Worm (Caenorhabditis elegans) whole organism, L2 larva: Measurements from ENCODE around the gene Y6E2A.1.

Experiments used
- R02D3.7 ChIP-seq: fragments of 150-350 bp; optimal IDR thresholded peaks from 2 replicates; lab custom pipeline; 2014; ENCODE audit warnings: missing biosample characterization, missing genetic modification characterization
- Y55F3AM.14 ChIP-seq: fragments of 200-800 bp; sonication (Bioruptor generic); optimal IDR thresholded peaks from 2 replicates; lab custom pipeline; 2018; ENCODE audit warnings: mild to moderate bottlenecking, missing genetic modification characterization, missing compliant biosample characterization
- ZK546.5 ChIP-seq: sonication (generic microtip); optimal IDR thresholded peaks from 2 replicates; lab custom pipeline; 2017; ENCODE audit warnings: missing biosample characterization, missing genetic modification characterization
- fos-1 ChIP-seq: fragments of 150-350 bp; optimal IDR thresholded peaks from 2 replicates; lab custom pipeline; 2014; ENCODE audit warnings: missing biosample characterization, missing genetic modification characterization
- lin-13 ChIP-seq: fragments of 150-350 bp; optimal IDR thresholded peaks from 2 replicates; lab custom pipeline; 2014; ENCODE audit warnings: missing biosample characterization, missing genetic modification reagents, missing genetic modification characterization
- lin-39 ChIP-seq: fragments of 150-350 bp; optimal IDR thresholded peaks from 2 replicates; lab custom pipeline; 2014; ENCODE audit warnings: missing biosample characterization, missing genetic modification reagents, missing genetic modification characterization
- lsy-2 ChIP-seq, 2 experiments: fragments of 150-350 bp in 1 of 2; sonication (generic microtip) in 1 of 2; optimal IDR thresholded peaks; 2 replicates each; lab custom pipeline; 2014 to 2017; ENCODE audit warnings: missing biosample characterization in 2 of 2, missing genetic modification characterization in 2 of 2
- nhr-11 ChIP-seq: fragments of 150-350 bp; optimal IDR thresholded peaks from 2 replicates; lab custom pipeline; 2014; ENCODE audit warnings: missing biosample characterization, missing genetic modification characterization
- nhr-6 ChIP-seq: fragments of 150-350 bp; optimal IDR thresholded peaks from 2 replicates; lab custom pipeline; 2014; ENCODE audit warnings: missing biosample characterization, missing genetic modification characterization
- snpc-4 ChIP-seq: fragments of 150-350 bp; optimal IDR thresholded peaks from 2 replicates; lab custom pipeline; 2014; ENCODE audit warnings: missing biosample characterization, missing genetic modification characterization
- unc-39 ChIP-seq: fragments of 150-350 bp; optimal IDR thresholded peaks from 2 replicates; lab custom pipeline; 2014; ENCODE audit warnings: missing biosample characterization, missing genetic modification characterization
- unc-55 ChIP-seq: fragments of 150-350 bp; sonication (generic microtip); optimal IDR thresholded peaks from 3 replicates; lab custom pipeline; 2014; ENCODE audit warnings: missing biosample characterization, missing genetic modification reagents, missing genetic modification characterization
- unc-62 ChIP-seq: fragments of 150-350 bp; optimal IDR thresholded peaks from 2 replicates; lab custom pipeline; 2014; ENCODE audit warnings: missing biosample characterization, missing genetic modification reagents, missing genetic modification characterization

- TF ChIP-seq fos-1 (no peak), ZK546.5 (tag; lab: Kevin White, UChicago) (no peak), R02D3.7 (tag; lab: Kevin White, UChicago) (no peak), lin-13 (no peak), unc-62 (GFP tag; lab: Kevin White, UChicago) (no peak), lin-39 (tag; lab: Kevin White, UChicago) (no peak), Y55F3AM.14 (no peak), nhr-6 (tag; lab: Kevin White, UChicago) (no peak), snpc-4 (no peak), lsy-2 (tag; optimal IDR thresholded peaks at IDR 0.05; lab: Kevin White, UChicago) (no peak), unc-55 (no peak), nhr-11 (tag; lab: Kevin White, UChicago) (no peak), unc-39 (no peak)
These were observed 11.6 kb upstream of the Y6E2A.1 start, which contains the start of gene srh-140 for ce11 chrV:15721888-15722287.
